Worm (Caenorhabditis elegans) whole organism, late embryonic: ENCODE results near the gene M162.7.

Source experiments
- ama-1 ChIP-seq: fragments of 150-350 bp; optimal IDR thresholded peaks from 2 replicates; lab custom pipeline; 2014
- nhr-11 ChIP-seq: fragments of 150-350 bp; optimal IDR thresholded peaks from 2 replicates; lab custom pipeline; 2014; ENCODE audit warnings: missing biosample characterization, missing genetic modification characterization
- pat-9 ChIP-seq: fragments of 200-800 bp; sonication (Bioruptor generic); optimal IDR thresholded peaks from 2 replicates; lab custom pipeline; 2018; ENCODE audit warnings: mild to moderate bottlenecking, missing genetic modification characterization, moderate library complexity, missing compliant biosample characterization
- pqm-1 ChIP-seq: sonication (generic microtip); optimal IDR thresholded peaks from 2 replicates; lab custom pipeline; 2016; ENCODE audit warnings: missing genetic modification characterization, missing compliant biosample characterization

DNA sequence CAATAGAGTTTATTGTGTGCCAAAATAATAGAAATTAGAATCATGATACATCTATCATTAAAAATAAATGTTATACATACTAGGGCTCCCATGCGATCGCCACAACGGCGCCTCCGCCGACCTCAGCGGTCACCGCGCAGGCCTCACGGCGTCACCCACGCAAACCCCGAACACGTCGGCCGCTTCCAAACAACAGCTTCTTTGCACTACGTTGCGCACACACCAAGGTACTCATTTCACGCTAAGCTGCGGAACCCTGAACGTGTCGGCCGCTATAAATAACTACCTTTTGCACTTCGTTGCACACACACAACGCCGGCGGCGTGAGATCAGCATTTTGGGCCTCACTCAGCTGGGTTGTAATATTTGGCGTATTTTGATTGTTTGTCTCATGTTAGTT, 35.5 kb downstream of the M162.7 start:
- TF ChIP-seq ama-1: no peak
- TF ChIP-seq nhr-11 (tag; lab: Kevin White, UChicago): no peak
- no peak for TF ChIP-seq pat-9 (tag; lab: Kevin White, UChicago)
- no peak for TF ChIP-seq pqm-1 (tag; lab: Kevin White, UChicago)
